Worm (Caenorhabditis elegans) whole organism, L2 larva: ENCODE results near the gene F21D5.3.

Experiments
- ZK546.5 ChIP-seq: sonication (generic microtip); optimal IDR thresholded peaks from 2 replicates; lab custom pipeline; 2017; ENCODE audit warnings: missing biosample characterization, missing genetic modification characterization
- ama-1 ChIP-seq: fragments of 150-350 bp; optimal IDR thresholded peaks from 2 replicates; lab custom pipeline; 2018; ENCODE audit warnings: inconsistent platforms
- elt-3 ChIP-seq: sonication (generic microtip); optimal IDR thresholded peaks from 2 replicates; lab custom pipeline; 2017; ENCODE audit warnings: missing biosample characterization, missing genetic modification characterization
- lin-13 ChIP-seq: fragments of 150-350 bp; optimal IDR thresholded peaks from 2 replicates; lab custom pipeline; 2014; ENCODE audit warnings: missing biosample characterization, missing genetic modification reagents, missing genetic modification characterization
- lin-39 ChIP-seq: fragments of 150-350 bp; optimal IDR thresholded peaks from 2 replicates; lab custom pipeline; 2014; ENCODE audit warnings: missing biosample characterization, missing genetic modification reagents, missing genetic modification characterization
- lsy-2 ChIP-seq, 2 experiments: fragments of 150-350 bp in 1 of 2; sonication (generic microtip) in 1 of 2; optimal IDR thresholded peaks; 2 replicates each; lab custom pipeline; 2014 to 2017; ENCODE audit warnings: missing biosample characterization in 2 of 2, missing genetic modification characterization in 2 of 2
- nhr-12 ChIP-seq: fragments of 150-350 bp; optimal IDR thresholded peaks from 2 replicates; lab custom pipeline; 2014; ENCODE audit warnings: missing biosample characterization, missing genetic modification characterization
- nhr-129 ChIP-seq: fragments of 150-350 bp; optimal IDR thresholded peaks from 2 replicates; lab custom pipeline; 2014; ENCODE audit warnings: missing biosample characterization, missing genetic modification characterization
- nhr-25 ChIP-seq: fragments of 150-350 bp; sonication (generic microtip); optimal IDR thresholded peaks from 3 replicates; lab custom pipeline; 2014; ENCODE audit warnings: missing biosample characterization, missing genetic modification characterization
- unc-39 ChIP-seq: fragments of 150-350 bp; optimal IDR thresholded peaks from 2 replicates; lab custom pipeline; 2014; ENCODE audit warnings: missing biosample characterization, missing genetic modification characterization
- unc-62 ChIP-seq: fragments of 150-350 bp; optimal IDR thresholded peaks from 2 replicates; lab custom pipeline; 2014; ENCODE audit warnings: missing biosample characterization, missing genetic modification reagents, missing genetic modification characterization
- ztf-11 ChIP-seq: sonication (generic microtip); optimal IDR thresholded peaks from 2 replicates; lab custom pipeline; 2017; ENCODE audit warnings: missing biosample characterization, missing genetic modification characterization

DNA sequence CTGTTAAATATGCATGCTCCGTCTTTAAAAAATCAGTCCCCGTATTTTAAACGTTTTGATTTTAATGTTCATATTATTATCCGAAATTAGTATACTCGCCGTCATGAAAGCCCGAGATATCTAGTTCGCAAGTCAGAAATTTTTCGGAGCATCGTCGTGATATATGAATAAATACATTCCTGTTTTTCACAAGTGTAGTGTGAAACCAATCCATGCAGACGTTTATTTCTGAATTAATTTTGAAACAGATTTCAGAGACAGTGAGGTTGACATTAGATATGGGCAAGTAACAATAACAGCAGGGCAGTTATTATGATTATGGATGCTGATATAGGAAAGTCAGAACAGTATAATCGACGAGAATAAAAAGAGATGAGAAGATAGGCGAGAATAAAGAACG, 21.9 kb downstream of the F21D5.3 start:
- no peak for TF ChIP-seq unc-39 (tag; lab: Kevin White, UChicago)
- no peak for TF ChIP-seq lin-13 (GFP tag; lab: Kevin White, UChicago)
- no peak for TF ChIP-seq nhr-129 (tag; lab: Kevin White, UChicago)
- no peak for TF ChIP-seq nhr-25 (tag; lab: Kevin White, UChicago)
- TF ChIP-seq unc-62 (GFP tag; lab: Kevin White, UChicago): no peak
- no peak for TF ChIP-seq ama-1 (lab: Kevin White, UChicago)
- no peak for TF ChIP-seq lin-39 (tag; lab: Kevin White, UChicago)
- no peak for TF ChIP-seq elt-3 (tag; lab: Kevin White, UChicago)
- TF ChIP-seq lsy-2 (tag; optimal IDR thresholded peaks at IDR 0.05; lab: Kevin White, UChicago): no peak
- TF ChIP-seq ZK546.5 (tag; lab: Kevin White, UChicago): no peak
- no peak for TF ChIP-seq ztf-11 (tag; lab: Kevin White, UChicago)
- TF ChIP-seq nhr-12 (tag; lab: Kevin White, UChicago): no peak
